Worm (Caenorhabditis elegans): Measurements from ENCODE around the gene oef-1.

The oef-1 gene

ce11 chrIV:7580062-7580614, 31.9 kb downstream of the oef-1 start, which contains the start of the genes cec-5 and nol-10 (continued):
- TF ChIP-seq lin-14 (GFP tag; optimal IDR thresholded peaks at IDR 0.05), result peak; percentile 91
- peak; percentile 3 for TF ChIP-seq fkh-10 (GFP tag; optimal IDR thresholded peaks at IDR 0.05)
- no peak for TF ChIP-seq pax-3 (tag; optimal IDR thresholded peaks at IDR 0.05)
- no peak for TF ChIP-seq alr-1 (tag; optimal IDR thresholded peaks at IDR 0.05; ENCODE audit: borderline replicate concordance)
- TF ChIP-seq lin-39 (tag; optimal IDR thresholded peaks at IDR 0.05), result no peak
- TF ChIP-seq mep-1 (tag; optimal IDR thresholded peaks at IDR 0.05), result peak; percentile 76
- TF ChIP-seq F16B12.6 (tag; optimal IDR thresholded peaks at IDR 0.05), result peak; percentile 47
- peak; percentile 55 for TF ChIP-seq nhr-90 (tag; optimal IDR thresholded peaks at IDR 0.05; ENCODE audit: poor library complexity)
- TF ChIP-seq isw-1 (GFP tag; IDR thresholded peaks at IDR 0.05), result peak; percentile 47; the same call in 1 of the 2 replicates
- no peak for TF ChIP-seq Y116A8C.19 (tag; optimal IDR thresholded peaks at IDR 0.05; ENCODE audit: borderline replicate concordance)
- peak; percentile 12 for TF ChIP-seq irx-1 (tag; optimal IDR thresholded peaks at IDR 0.05)
- TF ChIP-seq swsn-7 (tag; optimal IDR thresholded peaks at IDR 0.05), result peak; percentile 75
- peak; percentile 58 for TF ChIP-seq egl-13 (tag; optimal IDR thresholded peaks at IDR 0.05)
- peak; percentile 71 for TF ChIP-seq xbp-1 (tag; optimal IDR thresholded peaks at IDR 0.05)
- peak; percentile 78 to 87 for TF ChIP-seq lin-35 (GFP tag; optimal IDR thresholded peaks at IDR 0.05)
- TF ChIP-seq nhr-19 (GFP tag; conservative IDR thresholded peaks at IDR 0.05), result peak; percentile 44
- no peak for TF ChIP-seq sox-4 (tag; optimal IDR thresholded peaks at IDR 0.05)
- TF ChIP-seq lsy-2 (tag; optimal IDR thresholded peaks at IDR 0.05), result peak; percentile 72 to 86
- TF ChIP-seq tbx-2 (tag; optimal IDR thresholded peaks at IDR 0.05), result peak; percentile 73
- peak; percentile 32 for TF ChIP-seq nhr-237 (tag; optimal IDR thresholded peaks at IDR 0.05)
- no peak for TF ChIP-seq tlp-1 (tag; optimal IDR thresholded peaks at IDR 0.05)
- no peak for TF ChIP-seq pqm-1 (tag; optimal IDR thresholded peaks at IDR 0.05)
- peak; percentile 22 for TF ChIP-seq ztf-4 (tag; optimal IDR thresholded peaks at IDR 0.05)
- peak; percentile 12 to 66 (median 54) for TF ChIP-seq ceh-82 (tag; optimal IDR thresholded peaks at IDR 0.05)
- peak; percentile 89 for TF ChIP-seq snu-23 (GFP tag; optimal IDR thresholded peaks at IDR 0.05)
- no peak for TF ChIP-seq hlh-4 (tag; optimal IDR thresholded peaks at IDR 0.05)
- no peak for TF ChIP-seq ceh-8 (GFP tag; optimal IDR thresholded peaks at IDR 0.05)
- TF ChIP-seq mef-2 (tag; optimal IDR thresholded peaks at IDR 0.05), result no peak
- peak in 1 of 2 experiments; percentile 29 for TF ChIP-seq ztf-11 (tag; optimal IDR thresholded peaks at IDR 0.05)
- no peak for TF ChIP-seq sptf-1 (tag; optimal IDR thresholded peaks at IDR 0.05)
- no peak for TF ChIP-seq nhr-85 (tag)
- peak; percentile 34 for TF ChIP-seq snpc-4 (tag; optimal IDR thresholded peaks at IDR 0.05)
- TF ChIP-seq ceh-90 (tag; optimal IDR thresholded peaks at IDR 0.05), result no peak
- peak; percentile 73 for TF ChIP-seq lin-13 (GFP tag; optimal IDR thresholded peaks at IDR 0.05)
- no peak for TF ChIP-seq nhr-11 (tag; optimal IDR thresholded peaks at IDR 0.05)
- TF ChIP-seq skn-1 (tag; optimal IDR thresholded peaks at IDR 0.05), result peak; percentile 40
- peak; percentile 85 for TF ChIP-seq nhr-71 (tag; optimal IDR thresholded peaks at IDR 0.05)
- TF ChIP-seq ets-5 (GFP tag; IDR thresholded peaks at IDR 0.05), result no peak
- no peak for TF ChIP-seq hpl-2 (GFP tag; optimal IDR thresholded peaks at IDR 0.05)
- no peak for TF ChIP-seq zip-4 (GFP tag; optimal IDR thresholded peaks at IDR 0.05)
- TF ChIP-seq C34B4.2 (tag; optimal IDR thresholded peaks at IDR 0.05), result no peak
- TF ChIP-seq nhr-20 (tag; optimal IDR thresholded peaks at IDR 0.05), result peak; percentile 74
- no peak for TF ChIP-seq grh-1 (GFP tag; IDR thresholded peaks at IDR 0.05)
- no peak for TF ChIP-seq sup-37 (GFP tag; optimal IDR thresholded peaks at IDR 0.05)
- no peak for TF ChIP-seq ceh-63 (GFP tag; optimal IDR thresholded peaks at IDR 0.05)
- TF ChIP-seq zag-1 (tag; optimal IDR thresholded peaks at IDR 0.05), result peak; percentile 38
- no peak for TF ChIP-seq ama-1 (optimal IDR thresholded peaks at IDR 0.05)
- TF ChIP-seq fos-1 (tag; optimal IDR thresholded peaks at IDR 0.05), result peak; percentile 53
- TF ChIP-seq unc-86 (tag; optimal IDR thresholded peaks at IDR 0.05), result peak; percentile 57
- TF ChIP-seq fkh-4 (tag; optimal IDR thresholded peaks at IDR 0.05; ENCODE audit: borderline replicate concordance), result no peak
- no peak for TF ChIP-seq aha-1 (tag; optimal IDR thresholded peaks at IDR 0.05)
- no peak for TF ChIP-seq unc-98 (GFP tag; IDR thresholded peaks at IDR 0.05)
- TF ChIP-seq vab-15 (tag; optimal IDR thresholded peaks at IDR 0.05), result no peak
- TF ChIP-seq nhr-47 (tag; optimal IDR thresholded peaks at IDR 0.05), result peak; percentile 74
